Fruit fly (Drosophila melanogaster) whole organism, prepupa: ENCODE data around the gene CG17839.

Experiments
- Blimp-1 ChIP-seq: fragments of 200-800 bp; sonication (Bioruptor generic); optimal IDR thresholded peaks from 3 replicates; lab custom pipeline; 2017; ENCODE audit warnings: missing biosample characterization, missing genetic modification characterization, mild to moderate bottlenecking, moderate library complexity, missing genetic modification reagents
- CG10631 ChIP-seq: fragments of 200-800 bp; sonication (Bioruptor generic); optimal IDR thresholded peaks from 2 replicates; lab custom pipeline; 2016; ENCODE audit warnings: missing biosample characterization, missing genetic modification characterization
- CG10669 ChIP-seq: fragments of 200-800 bp; sonication (Bioruptor generic); optimal IDR thresholded peaks from 3 replicates; lab custom pipeline; 2018; ENCODE audit warnings: missing biosample characterization, mild to moderate bottlenecking, missing genetic modification characterization, moderate library complexity
- CG11762 ChIP-seq: fragments of 200-800 bp; sonication (Bioruptor generic); optimal IDR thresholded peaks from 3 replicates; lab custom pipeline; 2016; ENCODE audit warnings: missing biosample characterization, missing genetic modification characterization; ENCODE audit not compliant: insufficient read depth
- CG11902 ChIP-seq: fragments of 200-800 bp; sonication (Bioruptor generic); optimal IDR thresholded peaks from 3 replicates; lab custom pipeline; 2016; ENCODE audit warnings: missing biosample characterization, missing genetic modification characterization
- CG1621 ChIP-seq: fragments of 200-800 bp; sonication (Bioruptor generic); optimal IDR thresholded peaks from 3 replicates; lab custom pipeline; 2018; ENCODE audit warnings: missing biosample characterization, mild to moderate bottlenecking, missing genetic modification characterization
- CG16779 ChIP-seq: fragments of 200-800 bp; sonication (Bioruptor generic); optimal IDR thresholded peaks from 3 replicates; lab custom pipeline; 2017; ENCODE audit warnings: missing biosample characterization, mild to moderate bottlenecking, missing genetic modification characterization
- CG3032 ChIP-seq: fragments of 200-800 bp; optimal IDR thresholded peaks from 2 replicates; lab custom pipeline; 2019; ENCODE audit warnings: missing biosample characterization, mild to moderate bottlenecking, missing genetic modification characterization, moderate library complexity
- CG32006 ChIP-seq: fragments of 200-800 bp; sonication (Bioruptor generic); optimal IDR thresholded peaks from 3 replicates; lab custom pipeline; 2017; ENCODE audit warnings: missing biosample characterization, mild to moderate bottlenecking, missing genetic modification characterization
- CG34406 ChIP-seq: fragments of 200-800 bp; sonication (Bioruptor generic); optimal IDR thresholded peaks from 3 replicates; lab custom pipeline; 2016; ENCODE audit warnings: missing biosample characterization, missing genetic modification characterization
- CG3919 ChIP-seq: fragments of 200-800 bp; sonication (Bioruptor generic); optimal IDR thresholded peaks from 3 replicates; lab custom pipeline; 2016; ENCODE audit warnings: missing biosample characterization, missing genetic modification characterization
- CG4318 ChIP-seq: fragments of 200-800 bp; sonication (Bioruptor generic); optimal IDR thresholded peaks from 3 replicates; lab custom pipeline; 2017; ENCODE audit warnings: missing biosample characterization, mild to moderate bottlenecking, missing genetic modification characterization
- CG6163 ChIP-seq: fragments of 200-800 bp; sonication (Bioruptor generic); IDR thresholded peaks from 3 replicates; pipeline ENCODE4 v1.3.6; 2022; ENCODE audit warnings: missing biosample characterization, missing genetic modification characterization
- CG6276 ChIP-seq: fragments of 200-800 bp; sonication (Bioruptor generic); optimal IDR thresholded peaks from 2 replicates; lab custom pipeline; 2017; ENCODE audit warnings: missing biosample characterization, mild to moderate bottlenecking, missing genetic modification characterization
- CG6792 ChIP-seq: fragments of 200-800 bp; sonication (Bioruptor generic); optimal IDR thresholded peaks from 3 replicates; lab custom pipeline; 2016; ENCODE audit warnings: missing biosample characterization, missing genetic modification characterization
- CG6808 ChIP-seq: fragments of 200-800 bp; sonication (Bioruptor generic); optimal IDR thresholded peaks from 3 replicates; lab custom pipeline; 2017; ENCODE audit warnings: missing biosample characterization, missing genetic modification characterization, mild to moderate bottlenecking, moderate library complexity, missing genetic modification reagents
- CG6854 ChIP-seq: fragments of 200-800 bp; sonication (Bioruptor generic); optimal IDR thresholded peaks from 2 replicates; lab custom pipeline; 2017; ENCODE audit warnings: missing biosample characterization, mild to moderate bottlenecking, missing genetic modification characterization
- CG7368 ChIP-seq: fragments of 200-800 bp; sonication (Bioruptor generic); optimal IDR thresholded peaks from 3 replicates; lab custom pipeline; 2016; ENCODE audit warnings: missing biosample characterization, missing genetic modification characterization
- CG8119 ChIP-seq: fragments of 200-800 bp; sonication (Bioruptor generic); IDR thresholded peaks from 3 replicates; pipeline ENCODE4 v1.3.6; 2022; ENCODE audit warnings: missing biosample characterization, missing genetic modification characterization
- CG8319 ChIP-seq: fragments of 200-800 bp; sonication (Bioruptor generic); optimal IDR thresholded peaks from 3 replicates; lab custom pipeline; 2016; ENCODE audit warnings: missing biosample characterization, missing genetic modification characterization
- CG9139 ChIP-seq: fragments of 200-800 bp; sonication (Bioruptor generic); optimal IDR thresholded peaks from 3 replicates; lab custom pipeline; 2017; ENCODE audit warnings: missing biosample characterization, mild to moderate bottlenecking, missing genetic modification characterization
- Eip78C ChIP-seq: fragments of 200-800 bp; sonication (Bioruptor generic); peaks from one replicate; lab custom pipeline; 2016; ENCODE audit warnings: missing biosample characterization, missing genetic modification characterization
- Eip93F ChIP-seq: fragments of 200-800 bp; sonication (Bioruptor generic); optimal IDR thresholded peaks from 2 replicates; lab custom pipeline; 2016; ENCODE audit warnings: missing biosample characterization, mild to moderate bottlenecking, missing genetic modification characterization
- Ets21C ChIP-seq: fragments of 200-800 bp; sonication (Bioruptor generic); optimal IDR thresholded peaks from 3 replicates; lab custom pipeline; 2016; ENCODE audit warnings: missing biosample characterization, missing genetic modification characterization
- Ets96B ChIP-seq: fragments of 200-800 bp; optimal IDR thresholded peaks from 2 replicates; lab custom pipeline; 2019; ENCODE audit warnings: missing biosample characterization, mild to moderate bottlenecking, missing genetic modification characterization, moderate library complexity
- Gug ChIP-seq: fragments of 200-800 bp; sonication (Bioruptor generic); IDR thresholded peaks from 2 replicates; pipeline ENCODE4 v1.3.6; 2022; ENCODE audit warnings: missing biosample characterization, missing genetic modification characterization
- Hr39 ChIP-seq: fragments of 200-800 bp; sonication (Bioruptor generic); optimal IDR thresholded peaks from 2 replicates; lab custom pipeline; 2016; ENCODE audit warnings: missing biosample characterization, missing genetic modification characterization
- Met ChIP-seq: fragments of 200-800 bp; sonication (Bioruptor generic); optimal IDR thresholded peaks from 3 replicates; lab custom pipeline; 2016; ENCODE audit warnings: missing biosample characterization, missing genetic modification characterization
- OdsH ChIP-seq: fragments of 200-800 bp; sonication (Bioruptor generic); optimal IDR thresholded peaks from 3 replicates; lab custom pipeline; 2016; ENCODE audit warnings: missing biosample characterization, missing genetic modification characterization
- Smox ChIP-seq: fragments of 200-800 bp; sonication (Bioruptor generic); optimal IDR thresholded peaks from 3 replicates; lab custom pipeline; 2016; ENCODE audit warnings: missing biosample characterization, missing genetic modification characterization
- Sox102F ChIP-seq: fragments of 200-800 bp; sonication (Bioruptor generic); optimal IDR thresholded peaks from 2 replicates; lab custom pipeline; 2016; ENCODE audit warnings: missing biosample characterization, mild to moderate bottlenecking, missing genetic modification characterization
- Sox14 ChIP-seq: fragments of 200-800 bp; sonication (Bioruptor generic); optimal IDR thresholded peaks from 3 replicates; lab custom pipeline; 2016; ENCODE audit warnings: missing biosample characterization, missing genetic modification characterization
- Sox15 ChIP-seq: fragments of 200-800 bp; sonication (Bioruptor generic); optimal IDR thresholded peaks from 3 replicates; lab custom pipeline; 2016; ENCODE audit warnings: missing biosample characterization, missing genetic modification characterization
- acj6 ChIP-seq: fragments of 200-800 bp; sonication (Bioruptor generic); optimal IDR thresholded peaks from 3 replicates; lab custom pipeline; 2016; ENCODE audit warnings: missing biosample characterization, missing genetic modification characterization
- dac ChIP-seq: fragments of 200-800 bp; sonication (Bioruptor generic); optimal IDR thresholded peaks from 2 replicates; lab custom pipeline; 2017; ENCODE audit warnings: missing biosample characterization, mild to moderate bottlenecking, missing genetic modification characterization
- dsx ChIP-seq: fragments of 200-800 bp; optimal IDR thresholded peaks from 3 replicates; lab custom pipeline; 2019; ENCODE audit warnings: missing biosample characterization, mild to moderate bottlenecking, missing genetic modification characterization, moderate library complexity; ENCODE audit not compliant: poor library complexity, severe bottlenecking
- eg ChIP-seq: fragments of 200-800 bp; sonication (Bioruptor generic); IDR thresholded peaks from 3 replicates; pipeline ENCODE4 v1.3.6; 2022; ENCODE audit warnings: missing biosample characterization, missing genetic modification characterization
- esn ChIP-seq: fragments of 200-800 bp; sonication (Bioruptor generic); optimal IDR thresholded peaks from 2 replicates; lab custom pipeline; 2016; ENCODE audit warnings: missing biosample characterization, mild to moderate bottlenecking, missing genetic modification characterization, moderate library complexity
- fd59A ChIP-seq: fragments of 200-800 bp; sonication (Bioruptor generic); optimal IDR thresholded peaks from 2 replicates; lab custom pipeline; 2017; ENCODE audit warnings: missing biosample characterization, mild to moderate bottlenecking, missing genetic modification characterization, missing genetic modification reagents
- fd85E ChIP-seq: fragments of 200-800 bp; sonication (Bioruptor generic); optimal IDR thresholded peaks from 3 replicates; lab custom pipeline; 2016; ENCODE audit warnings: missing biosample characterization, missing genetic modification characterization
- fkh ChIP-seq: fragments of 200-800 bp; sonication (Bioruptor generic); optimal IDR thresholded peaks from 3 replicates; lab custom pipeline; 2017; ENCODE audit warnings: missing biosample characterization, mild to moderate bottlenecking, missing genetic modification characterization, moderate library complexity
- lz ChIP-seq: fragments of 200-800 bp; sonication (Bioruptor generic); optimal IDR thresholded peaks from 3 replicates; lab custom pipeline; 2016; ENCODE audit warnings: missing biosample characterization, missing genetic modification characterization
- net ChIP-seq: fragments of 200-800 bp; sonication (Bioruptor generic); optimal IDR thresholded peaks from 3 replicates; lab custom pipeline; 2016; ENCODE audit warnings: missing biosample characterization, missing genetic modification characterization
- pdm3 ChIP-seq: fragments of 200-800 bp; sonication (Bioruptor generic); optimal IDR thresholded peaks from 3 replicates; lab custom pipeline; 2016; ENCODE audit warnings: missing biosample characterization, missing genetic modification characterization
- salr ChIP-seq, 2 experiments: fragments of 200-800 bp; sonication (Bioruptor generic); optimal IDR thresholded peaks; 3 replicates each; lab custom pipeline; 2016 to 2018; ENCODE audit warnings: missing biosample characterization in 2 of 2, missing genetic modification characterization in 2 of 2, mild to moderate bottlenecking in 1 of 2
- spab ChIP-seq: fragments of 200-800 bp; sonication (Bioruptor generic); optimal IDR thresholded peaks from 2 replicates; lab custom pipeline; 2017; ENCODE audit warnings: missing biosample characterization, mild to moderate bottlenecking, missing genetic modification characterization, missing genetic modification reagents
- ss ChIP-seq, 2 experiments: fragments of 200-800 bp; sonication (Bioruptor generic); optimal IDR thresholded peaks; 2 replicates in 1 of 2; 3 replicates in 1 of 2; lab custom pipeline; 2017 to 2018; ENCODE audit warnings: mild to moderate bottlenecking in 2 of 2, missing biosample characterization in 2 of 2, missing genetic modification characterization in 2 of 2, moderate library complexity in 1 of 2
- svp ChIP-seq: fragments of 200-800 bp; sonication (Bioruptor generic); peaks from one replicate; lab custom pipeline; 2016; ENCODE audit warnings: missing biosample characterization, missing genetic modification characterization
- topi ChIP-seq: fragments of 200-800 bp; sonication (Bioruptor generic); optimal IDR thresholded peaks from 3 replicates; lab custom pipeline; 2016; ENCODE audit warnings: missing biosample characterization, missing genetic modification characterization
- vri ChIP-seq: fragments of 200-800 bp; sonication (Bioruptor generic); optimal IDR thresholded peaks from 3 replicates; lab custom pipeline; 2016; ENCODE audit warnings: missing biosample characterization, mild to moderate bottlenecking, missing genetic modification characterization

The CG17839 gene

DNA sequence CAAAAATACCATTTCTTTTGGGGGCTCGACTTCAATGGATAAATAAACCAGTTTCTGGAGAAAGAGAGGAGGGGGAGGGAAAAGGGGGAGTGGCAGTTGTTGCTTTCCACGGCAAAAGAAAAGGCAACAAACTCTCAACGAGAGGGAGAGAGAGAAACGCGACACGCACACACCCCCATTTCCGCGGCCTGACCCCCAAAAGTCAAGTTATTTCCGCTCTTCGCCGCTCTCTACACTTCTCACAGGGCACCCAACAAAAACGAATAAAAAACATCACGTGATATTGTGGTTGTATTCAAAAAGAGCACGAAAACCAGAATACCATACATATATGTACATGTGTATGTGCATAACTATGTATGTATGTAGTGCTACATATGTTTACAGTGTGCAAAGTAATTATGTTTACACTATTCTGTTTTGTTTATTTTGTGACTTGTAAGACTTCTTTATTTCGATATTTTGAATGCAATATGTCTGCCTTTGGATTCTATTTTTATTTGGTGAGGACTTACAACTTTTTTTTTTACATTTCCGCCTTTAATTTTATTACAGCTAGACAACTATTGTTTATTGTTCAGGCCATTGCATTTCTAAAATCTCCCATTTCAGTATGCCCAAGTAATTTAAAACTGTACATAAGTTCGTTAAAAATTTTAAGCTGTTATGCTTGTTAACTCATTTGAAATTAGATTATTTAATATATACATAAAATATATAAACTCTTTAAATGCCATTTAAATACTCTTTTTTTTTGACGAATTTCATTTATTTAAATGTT, 23.7 kb upstream of the CG17839 start:
- peak; percentile 43 for TF ChIP-seq CG1621 (tag; lab: Kevin White, UChicago)
- peak; percentile 5 for TF ChIP-seq Ets96B (tag; lab: Kevin White, UChicago)
- peak; percentile 63 for TF ChIP-seq acj6 (GFP tag; lab: Kevin White, UChicago)
- TF ChIP-seq fkh (GFP tag; lab: Kevin White, UChicago) = peak; percentile 88
- peak; percentile 54 for TF ChIP-seq Sox14 (GFP tag; lab: Kevin White, UChicago)
- TF ChIP-seq CG9139 = peak; percentile 84
- no peak for TF ChIP-seq dac (GFP tag; lab: Kevin White, UChicago)
- TF ChIP-seq CG6276 (GFP tag; lab: Kevin White, UChicago) = peak; percentile 52
- peak; percentile 63 for TF ChIP-seq OdsH (GFP tag; lab: Kevin White, UChicago)
- TF ChIP-seq vri (GFP tag; lab: Kevin White, UChicago) = peak; percentile 46
- peak; percentile 39 for TF ChIP-seq CG3032 (tag; lab: Kevin White, UChicago)
- TF ChIP-seq esn (GFP tag; lab: Kevin White, UChicago) = peak; percentile 80
- peak; percentile 72 for TF ChIP-seq CG34406
- peak; percentile 59 for TF ChIP-seq CG16779
- TF ChIP-seq dsx (GFP tag; lab: Kevin White, UChicago) = peak; percentile 68
- TF ChIP-seq CG6854 (GFP tag; lab: Kevin White, UChicago) = peak; percentile 89
- peak; percentile 89 for TF ChIP-seq svp
- peak; percentile 55 for TF ChIP-seq CG8319 (GFP tag; lab: Kevin White, UChicago)
- TF ChIP-seq Gug (GFP tag; lab: Robert Waterston, UW) = no peak
- peak; percentile 67 for TF ChIP-seq CG3919 (GFP tag; lab: Kevin White, UChicago)
- TF ChIP-seq Sox15 = peak; percentile 53
- peak; percentile 61 for TF ChIP-seq Met (GFP tag; lab: Kevin White, UChicago)
- TF ChIP-seq ss (GFP tag; optimal IDR thresholded peaks at IDR 0.05; lab: Kevin White, UChicago) = peak; percentile 89 to 96
- peak; percentile 87 for TF ChIP-seq Eip78C
- peak; percentile 13 for TF ChIP-seq CG4318 (GFP tag; lab: Kevin White, UChicago)
- peak; percentile 51 to 70 for TF ChIP-seq salr (GFP tag; optimal IDR thresholded peaks at IDR 0.05; lab: Kevin White, UChicago)
- TF ChIP-seq Blimp-1 (GFP tag; lab: Kevin White, UChicago) = peak; percentile 30
- peak; percentile 55 for TF ChIP-seq CG8119 (GFP tag; lab: Robert Waterston, UW)
- TF ChIP-seq CG10631 (GFP tag; lab: Kevin White, UChicago) = peak; percentile 66
- no peak for TF ChIP-seq CG7368 (GFP tag; lab: Kevin White, UChicago)
- peak; percentile 56 for TF ChIP-seq Hr39
- TF ChIP-seq Sox102F = peak; percentile 38
- TF ChIP-seq pdm3 = peak; percentile 56
- no peak for TF ChIP-seq Smox
- TF ChIP-seq CG6808 (GFP tag; lab: Kevin White, UChicago) = peak; percentile 78
- peak; percentile 19 for TF ChIP-seq fd85E (GFP tag; lab: Kevin White, UChicago)
- TF ChIP-seq Eip93F (GFP tag; lab: Kevin White, UChicago) = no peak
- TF ChIP-seq eg (GFP tag; lab: Robert Waterston, UW) = peak; percentile 68
- TF ChIP-seq spab (GFP tag; lab: Kevin White, UChicago) = peak; percentile 40
- peak; percentile 80 for TF ChIP-seq CG6163 (GFP tag; lab: Robert Waterston, UW)
- TF ChIP-seq lz (GFP tag; lab: Kevin White, UChicago) = peak; percentile 52
- TF ChIP-seq topi (GFP tag; lab: Kevin White, UChicago) = peak; percentile 58
- peak; percentile 65 for TF ChIP-seq CG6792 (GFP tag; lab: Kevin White, UChicago)
- peak; percentile 53 for TF ChIP-seq CG11902 (GFP tag; lab: Kevin White, UChicago)
- TF ChIP-seq CG32006 (GFP tag; lab: Kevin White, UChicago) = peak; percentile 82
- TF ChIP-seq CG11762 (GFP tag; lab: Kevin White, UChicago) = peak; percentile 53
- TF ChIP-seq net (GFP tag; lab: Kevin White, UChicago) = peak; percentile 56
- peak; percentile 43 for TF ChIP-seq CG10669
- TF ChIP-seq fd59A (GFP tag; lab: Kevin White, UChicago) = no peak
- peak; percentile 33 for TF ChIP-seq Ets21C (GFP tag; lab: Kevin White, UChicago)
